Worm (Caenorhabditis elegans): ENCODE measurements around the gene hil-3.

hil-3 gene

DNA sequence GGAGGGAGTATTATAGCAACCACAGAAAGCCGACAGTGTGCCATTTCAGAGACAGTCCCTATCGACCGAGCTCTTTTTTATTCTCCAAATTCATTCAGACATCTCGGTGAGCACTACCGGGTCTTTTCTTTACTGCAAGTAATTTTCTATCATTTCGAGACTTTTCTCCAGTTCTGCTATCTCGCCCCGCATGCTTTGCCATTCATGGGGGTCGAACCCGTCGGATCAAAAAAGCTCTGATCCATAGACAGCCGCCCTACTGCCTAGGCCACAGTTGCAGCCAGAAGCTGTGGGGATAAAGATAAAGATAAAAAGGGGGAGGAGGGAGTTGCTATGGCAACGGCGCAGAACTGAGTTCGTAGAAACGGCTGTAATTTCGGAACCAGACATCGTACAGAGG is 7.6 kb upstream of the hil-3 start:
- no peak for TF ChIP-seq ceh-13 (GFP tag; optimal IDR thresholded peaks at IDR 0.05)
- peak; percentile 43 for TF ChIP-seq hmg-4 (GFP tag; optimal IDR thresholded peaks at IDR 0.05)
- no peak for TF ChIP-seq tbx-11 (GFP tag; IDR thresholded peaks at IDR 0.05)
- TF ChIP-seq F13C5.2 (tag; optimal IDR thresholded peaks at IDR 0.05), result no peak

DNA sequence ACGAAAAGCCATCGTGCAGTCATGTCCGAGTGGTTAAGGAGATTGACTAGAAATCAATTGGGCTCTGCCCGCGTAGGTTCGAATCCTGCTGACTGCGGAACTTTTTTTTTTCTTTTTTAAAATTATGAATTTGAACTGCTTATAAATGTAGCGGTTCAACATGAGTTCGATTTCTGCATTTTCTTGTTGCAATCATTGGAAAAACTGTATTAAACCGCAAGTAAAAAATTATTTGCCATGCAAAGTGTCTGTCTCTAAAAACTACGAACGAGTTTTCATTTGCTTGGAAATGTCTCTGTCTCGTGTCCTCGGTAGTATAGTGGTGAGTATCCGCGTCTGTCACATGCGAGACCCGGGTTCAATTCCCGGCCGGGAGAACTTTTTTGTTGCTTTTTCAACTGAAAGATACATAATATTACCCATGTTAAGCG is 3.5 kb upstream of the hil-3 start:
- TF ChIP-seq tbx-11 (GFP tag; IDR thresholded peaks at IDR 0.05) (peak; percentile 58), scrt-1 (GFP tag; IDR thresholded peaks at IDR 0.05) (peak; percentile 61), tbx-37 (GFP tag; conservative IDR thresholded peaks at IDR 0.05) (peak; percentile 79), flt-1 (GFP tag; IDR thresholded peaks at IDR 0.05) (peak; percentile 83), pes-1 (GFP tag; IDR thresholded peaks at IDR 0.05) (peak; percentile 81)

DNA sequence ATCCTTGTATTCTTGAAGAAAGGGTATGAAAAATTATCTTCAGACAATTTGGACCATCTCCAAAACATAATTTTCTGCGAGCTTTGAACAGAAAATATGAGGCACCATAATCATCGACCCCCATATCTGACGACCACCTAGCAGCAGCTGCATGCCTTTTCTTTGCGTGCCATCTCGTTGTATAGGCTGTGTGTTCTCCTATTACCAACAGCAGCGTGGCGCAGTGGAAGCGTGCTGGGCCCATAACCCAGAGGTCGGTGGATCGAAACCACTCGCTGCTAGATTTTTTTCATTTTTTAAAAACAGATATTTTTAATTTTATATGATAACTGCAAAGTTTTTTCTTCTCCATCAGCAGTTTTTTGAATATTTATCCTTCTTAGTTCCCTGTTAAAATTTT is 3.0 kb upstream of the hil-3 start:
- TF ChIP-seq ceh-13 (GFP tag; optimal IDR thresholded peaks at IDR 0.05) (peak; percentile 83), ama-1 (optimal IDR thresholded peaks at IDR 0.05) (no peak), hmbx-1 (tag; optimal IDR thresholded peaks at IDR 0.05) (peak; percentile 71), tbx-11 (GFP tag; IDR thresholded peaks at IDR 0.05) (peak; percentile 91), ets-7 (tag; optimal IDR thresholded peaks at IDR 0.05) (peak; percentile 46), tra-4 (tag; optimal IDR thresholded peaks at IDR 0.05) (peak; percentile 68), sea-1 (GFP tag; conservative IDR thresholded peaks at IDR 0.05) (peak; percentile 99), scrt-1 (GFP tag; IDR thresholded peaks at IDR 0.05) (peak; percentile 97), tbx-37 (GFP tag; conservative IDR thresholded peaks at IDR 0.05) (peak; percentile 94), pes-1 (GFP tag; IDR thresholded peaks at IDR 0.05) (peak; percentile 98), ceh-36 (tag; optimal IDR thresholded peaks at IDR 0.05) (peak; percentile 93), aly-1 (tag; optimal IDR thresholded peaks at IDR 0.05) (no peak), hnd-1 (tag; optimal IDR thresholded peaks at IDR 0.05) (peak; percentile 46), hmg-4 (GFP tag; optimal IDR thresholded peaks at IDR 0.05) (peak; percentile 97), F13C5.2 (tag; optimal IDR thresholded peaks at IDR 0.05) (peak; percentile 78), B0310.2 (tag; optimal IDR thresholded peaks at IDR 0.05) (peak; percentile 87), flt-1 (GFP tag; IDR thresholded peaks at IDR 0.05) (peak; percentile 96)

DNA sequence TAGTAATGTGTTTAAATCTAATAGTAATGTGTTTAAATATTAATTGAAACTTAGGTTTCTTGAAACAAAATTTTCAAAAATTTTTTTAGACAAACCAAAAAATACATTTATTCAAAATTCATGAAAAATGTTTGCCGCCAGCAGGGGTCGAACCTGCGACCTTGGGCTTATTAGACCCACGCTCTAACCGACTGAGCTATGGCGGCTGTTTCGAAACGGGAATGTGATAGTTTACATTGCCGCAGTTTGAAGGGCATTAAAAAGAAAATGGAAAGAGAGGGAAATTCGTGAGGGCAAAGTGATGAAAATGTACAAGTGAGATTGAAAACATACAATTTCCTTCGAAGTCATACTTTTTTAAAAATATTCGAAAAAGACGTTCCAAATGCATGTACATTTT is 2.5 kb upstream of the hil-3 start:
- TF ChIP-seq hnd-1 (tag; optimal IDR thresholded peaks at IDR 0.05) (no peak), tra-4 (tag; optimal IDR thresholded peaks at IDR 0.05) (no peak), pes-1 (GFP tag; IDR thresholded peaks at IDR 0.05) (0 out of 2 replicates have a peak, but pooled peaks have one; percentile 30), sea-1 (GFP tag; conservative IDR thresholded peaks at IDR 0.05) (peak; percentile 45), ceh-36 (tag; optimal IDR thresholded peaks at IDR 0.05) (no peak), tbx-11 (GFP tag; IDR thresholded peaks at IDR 0.05) (0 out of 2 replicates have a peak, but pooled peaks have one; percentile 27), ama-1 (optimal IDR thresholded peaks at IDR 0.05) (no peak), ets-7 (tag; optimal IDR thresholded peaks at IDR 0.05) (no peak), hmg-4 (GFP tag; optimal IDR thresholded peaks at IDR 0.05) (no peak), tbx-37 (GFP tag; conservative IDR thresholded peaks at IDR 0.05) (0 out of 2 replicates have a peak, but pooled peaks have one; percentile 21), hmbx-1 (tag; optimal IDR thresholded peaks at IDR 0.05) (no peak), ceh-13 (GFP tag; optimal IDR thresholded peaks at IDR 0.05) (no peak), flt-1 (GFP tag; IDR thresholded peaks at IDR 0.05) (0 out of 2 replicates have a peak, but pooled peaks have one; percentile 37), F13C5.2 (tag; optimal IDR thresholded peaks at IDR 0.05) (no peak), B0310.2 (tag; optimal IDR thresholded peaks at IDR 0.05) (no peak), scrt-1 (GFP tag; IDR thresholded peaks at IDR 0.05) (no peak), aly-1 (tag; optimal IDR thresholded peaks at IDR 0.05) (no peak)

DNA sequence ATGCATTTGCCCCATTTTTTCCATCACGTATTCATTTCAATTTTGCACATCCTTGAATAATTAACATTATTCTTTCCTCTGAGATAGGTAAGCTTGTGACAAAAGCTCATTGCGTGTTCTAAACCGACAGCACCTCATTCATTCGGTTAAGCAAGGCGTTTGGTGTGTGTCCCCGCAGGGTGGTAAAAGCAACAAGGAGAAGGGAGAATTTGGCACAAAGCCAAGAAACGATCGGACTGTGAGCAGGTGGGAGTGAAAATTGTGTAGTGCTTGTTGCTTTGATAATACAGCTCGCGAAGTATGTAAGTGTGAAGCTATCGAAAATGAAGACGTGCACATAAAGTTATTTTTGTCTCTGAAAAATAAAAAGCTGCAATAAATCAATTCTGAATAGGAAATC is 1.8 kb upstream of the hil-3 start:
- TF ChIP-seq flt-1 (GFP tag; IDR thresholded peaks at IDR 0.05) (peak; percentile 59; the same call in 1 of the 2 replicates), ama-1 (optimal IDR thresholded peaks at IDR 0.05) (no peak), B0310.2 (tag; optimal IDR thresholded peaks at IDR 0.05) (no peak), tbx-11 (GFP tag; IDR thresholded peaks at IDR 0.05) (no peak), tbx-37 (GFP tag; conservative IDR thresholded peaks at IDR 0.05) (no peak), ets-7 (tag; optimal IDR thresholded peaks at IDR 0.05) (no peak), tra-4 (tag; optimal IDR thresholded peaks at IDR 0.05) (no peak), hmg-4 (GFP tag; optimal IDR thresholded peaks at IDR 0.05) (peak; percentile 73), sea-1 (GFP tag; conservative IDR thresholded peaks at IDR 0.05) (peak; percentile 65; the same call in 1 of the 2 replicates), pes-1 (GFP tag; IDR thresholded peaks at IDR 0.05) (peak; percentile 31; the same call in 1 of the 2 replicates), aly-1 (tag; optimal IDR thresholded peaks at IDR 0.05) (no peak)

DNA sequence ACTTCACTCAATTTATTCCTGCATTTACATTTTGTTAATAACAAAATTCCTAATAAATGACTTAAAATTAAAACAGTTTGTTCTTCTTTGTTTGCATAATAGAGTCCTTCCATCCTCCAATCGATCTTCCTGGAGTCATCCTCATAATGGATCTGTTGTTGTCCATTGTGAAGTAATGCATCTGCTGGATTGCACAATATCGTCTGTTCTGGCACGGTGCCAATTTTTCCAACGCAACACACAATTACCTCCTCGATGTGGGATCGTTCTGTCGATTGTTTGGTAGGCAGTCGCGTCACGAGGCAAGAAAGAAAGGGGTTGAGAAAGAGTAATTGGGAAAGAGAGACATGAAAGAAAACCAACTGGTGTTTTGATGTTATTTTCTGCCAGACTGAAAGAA is 1.0 kb downstream of the hil-3 start:
- TF ChIP-seq hmg-4 (GFP tag; optimal IDR thresholded peaks at IDR 0.05) (no peak), tbx-37 (GFP tag; conservative IDR thresholded peaks at IDR 0.05) (no peak), sea-1 (GFP tag; conservative IDR thresholded peaks at IDR 0.05) (0 out of 2 replicates have a peak, but pooled peaks have one; percentile 16), pes-1 (GFP tag; IDR thresholded peaks at IDR 0.05) (no peak), ama-1 (optimal IDR thresholded peaks at IDR 0.05) (peak; percentile 86)

DNA sequence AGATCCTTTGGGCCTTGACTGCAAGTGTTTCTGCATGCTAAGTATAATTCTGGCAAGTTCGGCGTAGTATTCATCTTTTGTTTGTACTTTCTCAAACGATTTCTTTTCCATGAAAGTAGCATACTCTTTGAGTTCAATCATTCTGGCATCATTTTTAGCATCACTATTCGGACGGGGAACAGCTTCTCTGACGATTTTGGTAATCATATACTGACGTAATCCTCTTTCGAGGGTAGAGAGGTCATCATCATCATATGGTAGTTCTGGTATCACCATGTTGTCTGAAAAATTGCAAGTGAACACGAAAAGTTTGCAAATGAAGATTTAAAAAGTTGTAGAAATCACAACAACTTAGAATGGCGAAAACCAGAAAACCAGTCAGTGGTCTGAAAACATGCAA is 3.8 kb downstream of the hil-3 start, which contains the start of gene F22F1.3:
Gene F22F1.3, minus strand, starts transcription at position 281 of the 400 bp plus-strand sequence.
- TF ChIP-seq ama-1 (optimal IDR thresholded peaks at IDR 0.05), result no peak
- no peak for TF ChIP-seq scrt-1 (GFP tag; IDR thresholded peaks at IDR 0.05)
- TF ChIP-seq tra-4 (tag; optimal IDR thresholded peaks at IDR 0.05), result no peak
- TF ChIP-seq tbx-11 (GFP tag; IDR thresholded peaks at IDR 0.05), result no peak
- TF ChIP-seq hnd-1 (tag; optimal IDR thresholded peaks at IDR 0.05), result no peak
- no peak for TF ChIP-seq ceh-13 (GFP tag; optimal IDR thresholded peaks at IDR 0.05)
- TF ChIP-seq pes-1 (GFP tag; IDR thresholded peaks at IDR 0.05), result no peak
- no peak for TF ChIP-seq ceh-36 (tag; optimal IDR thresholded peaks at IDR 0.05)
- TF ChIP-seq tbx-37 (GFP tag; conservative IDR thresholded peaks at IDR 0.05), result no peak
- no peak for TF ChIP-seq ets-7 (tag; optimal IDR thresholded peaks at IDR 0.05)
- TF ChIP-seq sea-1 (GFP tag; conservative IDR thresholded peaks at IDR 0.05), result no peak
- no peak for TF ChIP-seq flt-1 (GFP tag; IDR thresholded peaks at IDR 0.05)
- no peak for TF ChIP-seq hmbx-1 (tag; optimal IDR thresholded peaks at IDR 0.05)
- no peak for TF ChIP-seq F13C5.2 (tag; optimal IDR thresholded peaks at IDR 0.05)
- TF ChIP-seq aly-1 (tag; optimal IDR thresholded peaks at IDR 0.05), result no peak
- TF ChIP-seq B0310.2 (tag; optimal IDR thresholded peaks at IDR 0.05), result no peak
- TF ChIP-seq hmg-4 (GFP tag; optimal IDR thresholded peaks at IDR 0.05), result no peak
